Fruit fly (Drosophila melanogaster): ENCODE measurements around the gene Tom.

DNA sequence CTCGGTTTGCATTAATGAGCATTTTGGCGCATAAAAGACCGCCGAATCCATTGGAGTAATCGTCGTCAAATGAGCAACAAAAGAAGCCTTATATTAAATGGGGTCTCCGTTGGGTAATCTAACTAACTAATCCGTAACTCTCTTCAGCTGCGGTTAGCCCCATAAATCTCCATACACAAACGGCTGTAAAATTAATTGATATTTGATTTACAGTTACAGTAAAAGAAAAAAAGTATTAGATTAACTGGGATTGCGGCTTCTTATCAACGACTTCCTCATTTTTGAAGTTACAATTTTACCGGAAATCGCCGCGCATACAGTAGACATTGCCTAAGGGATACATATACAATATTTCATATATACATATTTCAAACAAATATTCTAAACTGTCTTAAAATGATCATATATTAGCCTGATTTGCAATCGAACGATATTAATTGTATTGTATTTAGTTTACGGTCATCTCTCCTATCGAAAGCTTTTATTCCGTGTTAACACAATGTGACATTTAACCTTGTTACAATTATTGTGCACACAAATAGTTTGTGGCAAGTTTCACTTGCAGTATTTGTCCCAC is 17.3 kb downstream of the Tom start:
- TF ChIP-seq psq (optimal IDR thresholded peaks at IDR 0.05) = no peak
- TF ChIP-seq EcR (GFP tag; optimal IDR thresholded peaks at IDR 0.05) = no peak
- no peak for TF ChIP-seq pan (optimal IDR thresholded peaks at IDR 0.05)
- no peak for TF ChIP-seq usp (GFP tag; optimal IDR thresholded peaks at IDR 0.05)
- TF ChIP-seq CG8478 (optimal IDR thresholded peaks at IDR 0.05) = no peak

All from whole organism.